Fruit fly (Drosophila melanogaster): ENCODE measurements around the gene Tsp26A.

Tsp26A gene

DNA sequence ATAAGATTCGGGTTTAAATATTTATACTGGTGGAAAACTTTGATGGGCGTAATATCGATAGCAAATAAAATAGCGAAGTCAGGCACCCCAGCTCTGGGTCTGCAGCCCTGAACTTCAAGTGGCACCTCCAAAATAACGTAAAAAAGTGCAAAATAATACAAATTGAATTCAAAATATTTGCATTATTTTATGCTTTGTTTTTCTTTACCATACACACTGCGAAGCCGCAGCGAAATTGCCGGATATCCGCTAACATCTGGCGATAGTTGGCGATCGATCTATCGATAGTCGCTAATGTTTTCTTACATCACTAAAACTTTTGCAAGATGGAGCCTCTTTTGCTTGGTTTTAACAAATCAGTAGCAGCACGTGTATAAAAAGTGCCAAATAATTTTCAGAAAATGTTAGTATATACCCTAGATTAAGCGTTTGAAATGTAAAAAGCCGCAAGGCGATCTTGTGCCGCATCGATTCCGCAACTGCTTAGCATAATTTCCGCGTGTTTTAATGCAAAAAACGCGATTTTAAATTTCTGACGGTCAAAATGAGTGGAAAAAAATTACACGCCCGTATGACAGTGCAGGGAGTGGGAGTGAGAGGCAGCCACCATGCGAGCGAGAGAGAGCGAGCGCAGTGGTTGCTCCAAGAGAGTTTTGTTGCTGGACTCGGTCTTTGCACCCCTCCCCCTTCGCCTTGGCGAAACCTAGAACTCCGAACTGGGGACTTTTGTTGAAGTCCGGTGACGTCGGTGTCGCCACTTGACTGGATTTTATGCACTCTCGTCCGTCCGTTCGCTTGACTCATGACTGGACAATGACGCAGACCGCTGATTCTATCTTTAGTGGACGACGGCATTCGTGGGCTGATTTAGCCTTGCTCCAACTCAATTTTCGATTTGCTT is 18.3 kb upstream of the Tsp26A start, which contains the start of gene eIF4A (continued):
- TF ChIP-seq CG3407 (GFP tag; optimal IDR thresholded peaks at IDR 0.05): no peak
- no peak for TF ChIP-seq CG3838 (GFP tag; optimal IDR thresholded peaks at IDR 0.05)
- peak; percentile 23 for TF ChIP-seq Asciz (GFP tag; optimal IDR thresholded peaks at IDR 0.05)
- TF ChIP-seq nom (GFP tag; optimal IDR thresholded peaks at IDR 0.05): peak; percentile 67
- no peak for TF ChIP-seq klu (GFP tag; IDR thresholded peaks at IDR 0.05)
- TF ChIP-seq CG7372 (GFP tag; IDR thresholded peaks at IDR 0.05): no peak
- TF ChIP-seq CG5953 (GFP tag; IDR thresholded peaks at IDR 0.05): no peak
- peak; percentile 10 for TF ChIP-seq CG12299 (tag; optimal IDR thresholded peaks at IDR 0.05)
- no peak for TF ChIP-seq lov (optimal IDR thresholded peaks at IDR 0.05)
- no peak for TF ChIP-seq lov (GFP tag; IDR thresholded peaks at IDR 0.05)
- no peak for TF ChIP-seq CG31388 (GFP tag; optimal IDR thresholded peaks at IDR 0.05)
- TF ChIP-seq HLH4C (GFP tag; IDR thresholded peaks at IDR 0.05; ENCODE audit: partially characterized antibody): no peak
- no peak for TF ChIP-seq Camta (GFP tag; optimal IDR thresholded peaks at IDR 0.05)
- 0 out of 2 replicates have a peak, but pooled peaks have one; percentile 43 for TF ChIP-seq CG6272 (GFP tag; IDR thresholded peaks at IDR 0.05)
- TF ChIP-seq sug (tag; optimal IDR thresholded peaks at IDR 0.05): no peak
- TF ChIP-seq eyg (GFP tag; optimal IDR thresholded peaks at IDR 0.05): no peak
- TF ChIP-seq slp2 (GFP tag; optimal IDR thresholded peaks at IDR 0.05): no peak
- no peak for TF ChIP-seq CG10959 (GFP tag; IDR thresholded peaks at IDR 0.05)
- TF ChIP-seq CG30431 (GFP tag; optimal IDR thresholded peaks at IDR 0.05): no peak
- TF ChIP-seq Doc3 (GFP tag; IDR thresholded peaks at IDR 0.05; ENCODE audit: partially characterized antibody): no peak
- TF ChIP-seq GATAe (GFP tag; conservative IDR thresholded peaks at IDR 0.05): no peak
- TF ChIP-seq hkb (optimal IDR thresholded peaks at IDR 0.05): peak; percentile 41
- TF ChIP-seq hkb (GFP tag; IDR thresholded peaks at IDR 0.05): no peak
- TF ChIP-seq CG31365 (tag; optimal IDR thresholded peaks at IDR 0.05): no peak
- no peak for TF ChIP-seq CG6689 (GFP tag; IDR thresholded peaks at IDR 0.05)
- no peak for TF ChIP-seq kni (GFP tag; optimal IDR thresholded peaks at IDR 0.05)
- TF ChIP-seq CG4282 (GFP tag; optimal IDR thresholded peaks at IDR 0.05): no peak
- TF ChIP-seq CG32532 (GFP tag; IDR thresholded peaks at IDR 0.05): no peak
- peak; percentile 47 for TF ChIP-seq CG17568 (GFP tag; optimal IDR thresholded peaks at IDR 0.05)
- TF ChIP-seq Abd-B (GFP tag; optimal IDR thresholded peaks at IDR 0.05): peak; percentile 57
- no peak for TF ChIP-seq hbn (GFP tag; IDR thresholded peaks at IDR 0.05; ENCODE audit: partially characterized antibody)
- no peak for TF ChIP-seq Adf1 (GFP tag; IDR thresholded peaks at IDR 0.05)
- TF ChIP-seq ase (GFP tag; IDR thresholded peaks at IDR 0.05): no peak
- no peak for TF ChIP-seq seq (GFP tag; IDR thresholded peaks at IDR 0.05)
- TF ChIP-seq CG5180 (GFP tag; optimal IDR thresholded peaks at IDR 0.05): no peak
- TF ChIP-seq CG13894 (tag; optimal IDR thresholded peaks at IDR 0.05): no peak
- TF ChIP-seq Stat92E (GFP tag; optimal IDR thresholded peaks at IDR 0.05): peak in 1 of 3 experiments; percentile 2
- TF ChIP-seq Meics (GFP tag; optimal IDR thresholded peaks at IDR 0.05): peak; percentile 15
- TF ChIP-seq Neu2 (GFP tag; optimal IDR thresholded peaks at IDR 0.05; ENCODE audit: borderline replicate concordance): no peak
- TF ChIP-seq CG11085 (GFP tag; IDR thresholded peaks at IDR 0.05): no peak
- TF ChIP-seq ara (GFP tag; IDR thresholded peaks at IDR 0.05): no peak
- TF ChIP-seq fru (optimal IDR thresholded peaks at IDR 0.05): no peak
- TF ChIP-seq CG11560 (tag; IDR thresholded peaks at IDR 0.05): no peak
- TF ChIP-seq oc (tag; optimal IDR thresholded peaks at IDR 0.05): no peak
- no peak for TF ChIP-seq ab (GFP tag; optimal IDR thresholded peaks at IDR 0.05)
- TF ChIP-seq CG9797 (GFP tag; optimal IDR thresholded peaks at IDR 0.05): peak; percentile 8
- TF ChIP-seq Lim3 (GFP tag; IDR thresholded peaks at IDR 0.05): no peak
- TF ChIP-seq HmgD (GFP tag; optimal IDR thresholded peaks at IDR 0.05): peak; percentile 36
- TF ChIP-seq phol (tag; optimal IDR thresholded peaks at IDR 0.05): peak; percentile 99
- no peak for TF ChIP-seq Mad (GFP tag; optimal IDR thresholded peaks at IDR 0.05)
